Worm (Caenorhabditis elegans) whole organism, midembryonic: Measurements from ENCODE around the gene gsp-2.

Source experiments
- T22C8.4 ChIP-seq: fragments of 200-800 bp; sonication (Bioruptor generic); IDR thresholded peaks from 2 replicates; pipeline ENCODE4 v1.3.6; 2022; ENCODE audit warnings: missing genetic modification characterization, missing compliant biosample characterization
- ref-1 ChIP-seq: fragments of 200-800 bp; sonication (Bioruptor generic); conservative IDR thresholded peaks from 2 replicates; pipeline ENCODE4 v1.3.6; 2022; ENCODE audit warnings: missing genetic modification reagents, missing genetic modification characterization, missing compliant biosample characterization
- ztf-23 ChIP-seq: fragments of 200-800 bp; sonication (Bioruptor generic); IDR thresholded peaks from 2 replicates; pipeline ENCODE4 v1.3.6; 2022; ENCODE audit warnings: missing genetic modification reagents, missing genetic modification characterization, missing compliant biosample characterization
- ztf-29 ChIP-seq: fragments of 200-800 bp; sonication (Bioruptor generic); IDR thresholded peaks from 2 replicates; pipeline ENCODE4 v1.3.6; 2022; ENCODE audit warnings: missing genetic modification reagents, missing genetic modification characterization, missing compliant biosample characterization

DNA sequence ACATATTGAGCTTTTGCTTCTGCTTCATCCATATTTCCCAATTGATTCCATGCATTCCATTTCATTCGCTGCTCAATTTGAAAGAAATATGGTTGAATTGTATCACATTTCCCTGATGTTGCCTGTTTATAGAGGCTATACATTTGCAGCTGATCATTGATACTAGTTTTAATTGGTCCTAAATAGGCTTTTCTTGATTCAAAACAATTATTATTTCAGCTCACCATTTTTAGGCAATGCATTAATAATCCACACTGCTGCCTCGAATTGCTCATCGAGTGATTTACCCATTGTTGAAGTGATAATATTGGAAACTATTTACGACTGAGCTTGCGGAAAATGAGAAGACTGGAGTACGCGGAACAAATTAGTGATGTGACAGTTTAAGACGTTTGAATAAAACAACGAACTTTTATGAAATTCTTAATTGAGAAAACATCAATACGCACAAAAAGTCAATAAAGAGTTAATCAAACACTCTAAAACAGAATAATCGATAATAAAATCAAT is 27.7 kb upstream of the gsp-2 start, which contains the start of gene acbp-4:
- TF ChIP-seq ztf-23 (GFP tag; lab: Robert Waterston, UW) (no peak), ztf-29 (no peak), ref-1 (no peak), T22C8.4 (GFP tag; lab: Robert Waterston, UW) (no peak)
